Fruit fly (Drosophila melanogaster) whole organism, prepupa: ENCODE measurements around the gene enc.

Experiments
- Blimp-1 ChIP-seq: fragments of 200-800 bp; sonication (Bioruptor generic); optimal IDR thresholded peaks from 3 replicates; lab custom pipeline; 2017; ENCODE audit warnings: missing biosample characterization, missing genetic modification characterization, mild to moderate bottlenecking, moderate library complexity, missing genetic modification reagents
- CG10631 ChIP-seq: fragments of 200-800 bp; sonication (Bioruptor generic); optimal IDR thresholded peaks from 2 replicates; lab custom pipeline; 2016; ENCODE audit warnings: missing biosample characterization, missing genetic modification characterization
- CG11294 ChIP-seq: fragments of 200-800 bp; sonication (Bioruptor generic); IDR thresholded peaks from 2 replicates; pipeline ENCODE4 v1.3.6; 2022; ENCODE audit warnings: missing biosample characterization, missing genetic modification characterization
- CG11762 ChIP-seq: fragments of 200-800 bp; sonication (Bioruptor generic); optimal IDR thresholded peaks from 3 replicates; lab custom pipeline; 2016; ENCODE audit warnings: missing biosample characterization, missing genetic modification characterization; ENCODE audit not compliant: insufficient read depth
- CG11902 ChIP-seq: fragments of 200-800 bp; sonication (Bioruptor generic); optimal IDR thresholded peaks from 3 replicates; lab custom pipeline; 2016; ENCODE audit warnings: missing biosample characterization, missing genetic modification characterization
- CG15336 ChIP-seq: fragments of 200-800 bp; sonication (Bioruptor generic); IDR thresholded peaks from 2 replicates; pipeline ENCODE4 v1.3.6; 2022; ENCODE audit warnings: missing biosample characterization, missing genetic modification characterization
- CG16779 ChIP-seq: fragments of 200-800 bp; sonication (Bioruptor generic); optimal IDR thresholded peaks from 3 replicates; lab custom pipeline; 2017; ENCODE audit warnings: missing biosample characterization, mild to moderate bottlenecking, missing genetic modification characterization
- CG3032 ChIP-seq: fragments of 200-800 bp; optimal IDR thresholded peaks from 2 replicates; lab custom pipeline; 2019; ENCODE audit warnings: missing biosample characterization, mild to moderate bottlenecking, missing genetic modification characterization, moderate library complexity
- CG31627 ChIP-seq: fragments of 200-800 bp; sonication (Bioruptor generic); optimal IDR thresholded peaks from 3 replicates; lab custom pipeline; 2016; ENCODE audit warnings: missing biosample characterization, missing genetic modification characterization
- CG32006 ChIP-seq: fragments of 200-800 bp; sonication (Bioruptor generic); optimal IDR thresholded peaks from 3 replicates; lab custom pipeline; 2017; ENCODE audit warnings: missing biosample characterization, mild to moderate bottlenecking, missing genetic modification characterization
- CG34406 ChIP-seq: fragments of 200-800 bp; sonication (Bioruptor generic); optimal IDR thresholded peaks from 3 replicates; lab custom pipeline; 2016; ENCODE audit warnings: missing biosample characterization, missing genetic modification characterization
- CG3919 ChIP-seq: fragments of 200-800 bp; sonication (Bioruptor generic); optimal IDR thresholded peaks from 3 replicates; lab custom pipeline; 2016; ENCODE audit warnings: missing biosample characterization, missing genetic modification characterization
- CG4318 ChIP-seq: fragments of 200-800 bp; sonication (Bioruptor generic); optimal IDR thresholded peaks from 3 replicates; lab custom pipeline; 2017; ENCODE audit warnings: missing biosample characterization, mild to moderate bottlenecking, missing genetic modification characterization
- CG6163 ChIP-seq: fragments of 200-800 bp; sonication (Bioruptor generic); IDR thresholded peaks from 3 replicates; pipeline ENCODE4 v1.3.6; 2022; ENCODE audit warnings: missing biosample characterization, missing genetic modification characterization
- CG6276 ChIP-seq: fragments of 200-800 bp; sonication (Bioruptor generic); optimal IDR thresholded peaks from 2 replicates; lab custom pipeline; 2017; ENCODE audit warnings: missing biosample characterization, mild to moderate bottlenecking, missing genetic modification characterization
- CG6792 ChIP-seq: fragments of 200-800 bp; sonication (Bioruptor generic); optimal IDR thresholded peaks from 3 replicates; lab custom pipeline; 2016; ENCODE audit warnings: missing biosample characterization, missing genetic modification characterization
- CG6808 ChIP-seq: fragments of 200-800 bp; sonication (Bioruptor generic); optimal IDR thresholded peaks from 3 replicates; lab custom pipeline; 2017; ENCODE audit warnings: missing biosample characterization, missing genetic modification characterization, mild to moderate bottlenecking, moderate library complexity, missing genetic modification reagents
- CG6854 ChIP-seq: fragments of 200-800 bp; sonication (Bioruptor generic); optimal IDR thresholded peaks from 2 replicates; lab custom pipeline; 2017; ENCODE audit warnings: missing biosample characterization, mild to moderate bottlenecking, missing genetic modification characterization
- CG7368 ChIP-seq: fragments of 200-800 bp; sonication (Bioruptor generic); optimal IDR thresholded peaks from 3 replicates; lab custom pipeline; 2016; ENCODE audit warnings: missing biosample characterization, missing genetic modification characterization
- CG8119 ChIP-seq: fragments of 200-800 bp; sonication (Bioruptor generic); IDR thresholded peaks from 3 replicates; pipeline ENCODE4 v1.3.6; 2022; ENCODE audit warnings: missing biosample characterization, missing genetic modification characterization
- CG8319 ChIP-seq: fragments of 200-800 bp; sonication (Bioruptor generic); optimal IDR thresholded peaks from 3 replicates; lab custom pipeline; 2016; ENCODE audit warnings: missing biosample characterization, missing genetic modification characterization
- CG9139 ChIP-seq: fragments of 200-800 bp; sonication (Bioruptor generic); optimal IDR thresholded peaks from 3 replicates; lab custom pipeline; 2017; ENCODE audit warnings: missing biosample characterization, mild to moderate bottlenecking, missing genetic modification characterization
- Eip78C ChIP-seq: fragments of 200-800 bp; sonication (Bioruptor generic); peaks from one replicate; lab custom pipeline; 2016; ENCODE audit warnings: missing biosample characterization, missing genetic modification characterization
- Eip93F ChIP-seq: fragments of 200-800 bp; sonication (Bioruptor generic); optimal IDR thresholded peaks from 2 replicates; lab custom pipeline; 2016; ENCODE audit warnings: missing biosample characterization, mild to moderate bottlenecking, missing genetic modification characterization
- Hr38 ChIP-seq: sonication (Bioruptor generic); optimal IDR thresholded peaks from 2 replicates; lab custom pipeline; 2016; ENCODE audit warnings: missing biosample characterization, missing genetic modification characterization
- Hr4 ChIP-seq: fragments of 200-800 bp; sonication (Bioruptor generic); optimal IDR thresholded peaks from 3 replicates; lab custom pipeline; 2016; ENCODE audit warnings: missing biosample characterization, missing genetic modification characterization
- Lpt ChIP-seq: fragments of 200-800 bp; sonication (Bioruptor generic); optimal IDR thresholded peaks from 3 replicates; lab custom pipeline; 2016; ENCODE audit warnings: missing biosample characterization, missing genetic modification characterization
- Met ChIP-seq: fragments of 200-800 bp; sonication (Bioruptor generic); optimal IDR thresholded peaks from 3 replicates; lab custom pipeline; 2016; ENCODE audit warnings: missing biosample characterization, missing genetic modification characterization
- OdsH ChIP-seq: fragments of 200-800 bp; sonication (Bioruptor generic); optimal IDR thresholded peaks from 3 replicates; lab custom pipeline; 2016; ENCODE audit warnings: missing biosample characterization, missing genetic modification characterization
- Sox102F ChIP-seq: fragments of 200-800 bp; sonication (Bioruptor generic); optimal IDR thresholded peaks from 2 replicates; lab custom pipeline; 2016; ENCODE audit warnings: missing biosample characterization, mild to moderate bottlenecking, missing genetic modification characterization
- Sox14 ChIP-seq: fragments of 200-800 bp; sonication (Bioruptor generic); optimal IDR thresholded peaks from 3 replicates; lab custom pipeline; 2016; ENCODE audit warnings: missing biosample characterization, missing genetic modification characterization
- Sox15 ChIP-seq: fragments of 200-800 bp; sonication (Bioruptor generic); optimal IDR thresholded peaks from 3 replicates; lab custom pipeline; 2016; ENCODE audit warnings: missing biosample characterization, missing genetic modification characterization
- acj6 ChIP-seq: fragments of 200-800 bp; sonication (Bioruptor generic); optimal IDR thresholded peaks from 3 replicates; lab custom pipeline; 2016; ENCODE audit warnings: missing biosample characterization, missing genetic modification characterization
- cyc ChIP-seq: fragments of 200-800 bp; sonication (Bioruptor generic); optimal IDR thresholded peaks from 3 replicates; lab custom pipeline; 2016; ENCODE audit warnings: missing biosample characterization, missing genetic modification characterization
- eg ChIP-seq: fragments of 200-800 bp; sonication (Bioruptor generic); IDR thresholded peaks from 3 replicates; pipeline ENCODE4 v1.3.6; 2022; ENCODE audit warnings: missing biosample characterization, missing genetic modification characterization
- esn ChIP-seq: fragments of 200-800 bp; sonication (Bioruptor generic); optimal IDR thresholded peaks from 2 replicates; lab custom pipeline; 2016; ENCODE audit warnings: missing biosample characterization, mild to moderate bottlenecking, missing genetic modification characterization, moderate library complexity
- fd59A ChIP-seq: fragments of 200-800 bp; sonication (Bioruptor generic); optimal IDR thresholded peaks from 2 replicates; lab custom pipeline; 2017; ENCODE audit warnings: missing biosample characterization, mild to moderate bottlenecking, missing genetic modification characterization, missing genetic modification reagents
- fd85E ChIP-seq: fragments of 200-800 bp; sonication (Bioruptor generic); optimal IDR thresholded peaks from 3 replicates; lab custom pipeline; 2016; ENCODE audit warnings: missing biosample characterization, missing genetic modification characterization
- fkh ChIP-seq: fragments of 200-800 bp; sonication (Bioruptor generic); optimal IDR thresholded peaks from 3 replicates; lab custom pipeline; 2017; ENCODE audit warnings: missing biosample characterization, mild to moderate bottlenecking, missing genetic modification characterization, moderate library complexity
- lz ChIP-seq: fragments of 200-800 bp; sonication (Bioruptor generic); optimal IDR thresholded peaks from 3 replicates; lab custom pipeline; 2016; ENCODE audit warnings: missing biosample characterization, missing genetic modification characterization
- net ChIP-seq: fragments of 200-800 bp; sonication (Bioruptor generic); optimal IDR thresholded peaks from 3 replicates; lab custom pipeline; 2016; ENCODE audit warnings: missing biosample characterization, missing genetic modification characterization
- pdm3 ChIP-seq: fragments of 200-800 bp; sonication (Bioruptor generic); optimal IDR thresholded peaks from 3 replicates; lab custom pipeline; 2016; ENCODE audit warnings: missing biosample characterization, missing genetic modification characterization
- salr ChIP-seq, 2 experiments: fragments of 200-800 bp; sonication (Bioruptor generic); optimal IDR thresholded peaks; 3 replicates each; lab custom pipeline; 2016 to 2018; ENCODE audit warnings: missing biosample characterization in 2 of 2, missing genetic modification characterization in 2 of 2, mild to moderate bottlenecking in 1 of 2
- spab ChIP-seq: fragments of 200-800 bp; sonication (Bioruptor generic); optimal IDR thresholded peaks from 2 replicates; lab custom pipeline; 2017; ENCODE audit warnings: missing biosample characterization, mild to moderate bottlenecking, missing genetic modification characterization, missing genetic modification reagents
- ss ChIP-seq, 2 experiments: fragments of 200-800 bp; sonication (Bioruptor generic); optimal IDR thresholded peaks; 2 replicates in 1 of 2; 3 replicates in 1 of 2; lab custom pipeline; 2017 to 2018; ENCODE audit warnings: mild to moderate bottlenecking in 2 of 2, missing biosample characterization in 2 of 2, missing genetic modification characterization in 2 of 2, moderate library complexity in 1 of 2
- svp ChIP-seq: fragments of 200-800 bp; sonication (Bioruptor generic); peaks from one replicate; lab custom pipeline; 2016; ENCODE audit warnings: missing biosample characterization, missing genetic modification characterization
- topi ChIP-seq: fragments of 200-800 bp; sonication (Bioruptor generic); optimal IDR thresholded peaks from 3 replicates; lab custom pipeline; 2016; ENCODE audit warnings: missing biosample characterization, missing genetic modification characterization

The enc gene

dm6 chr3L:3787595-3788151 lies 30.8 kb upstream of the enc start (continued):
- TF ChIP-seq CG11762 (no peak), CG32006 (peak; percentile 37), CG3032 (tag; lab: Kevin White, UChicago) (peak; percentile 2), eg (GFP tag; lab: Robert Waterston, UW) (peak; percentile 42; the same call in 1 of the 3 replicates), topi (GFP tag; lab: Kevin White, UChicago) (peak; percentile 21), ss (GFP tag; optimal IDR thresholded peaks at IDR 0.05; lab: Kevin White, UChicago) (peak; percentile 52 to 54), fd85E (GFP tag; lab: Kevin White, UChicago) (no peak), fkh (GFP tag; lab: Kevin White, UChicago) (peak; percentile 32), Sox15 (GFP tag; lab: Kevin White, UChicago) (no peak), CG6854 (GFP tag; lab: Kevin White, UChicago) (peak; percentile 72), CG8119 (GFP tag; lab: Robert Waterston, UW) (peak; percentile 34; the same call in 1 of the 3 replicates), acj6 (GFP tag; lab: Kevin White, UChicago) (no peak), pdm3 (GFP tag; lab: Kevin White, UChicago) (peak; percentile 28), Hr38 (no peak), Hr4 (GFP tag; lab: Kevin White, UChicago) (no peak), net (GFP tag; lab: Kevin White, UChicago) (peak; percentile 73), svp (GFP tag; lab: Kevin White, UChicago) (no peak), CG3919 (GFP tag; lab: Kevin White, UChicago) (peak; percentile 52), CG7368 (GFP tag; lab: Kevin White, UChicago) (no peak), CG4318 (no peak), OdsH (no peak), lz (GFP tag; lab: Kevin White, UChicago) (peak; percentile 15)

dm6 chr3L:3788790-3789421 lies 29.6 kb upstream of the enc start:
- TF ChIP-seq CG7368 (GFP tag; lab: Kevin White, UChicago) (no peak), CG10631 (no peak), CG31627 (no peak), Sox102F (GFP tag; lab: Kevin White, UChicago) (no peak), Met (GFP tag; lab: Kevin White, UChicago) (no peak), CG16779 (tag; lab: Kevin White, UChicago) (no peak), fd59A (GFP tag; lab: Kevin White, UChicago) (no peak), salr (GFP tag; optimal IDR thresholded peaks at IDR 0.05; lab: Kevin White, UChicago) (no peak), OdsH (peak; percentile 2), Eip93F (GFP tag; lab: Kevin White, UChicago) (no peak), CG9139 (no peak), CG6792 (GFP tag; lab: Kevin White, UChicago) (no peak), CG34406 (no peak), CG6276 (GFP tag; lab: Kevin White, UChicago) (peak; percentile 8), CG3919 (GFP tag; lab: Kevin White, UChicago) (no peak), Lpt (GFP tag; lab: Kevin White, UChicago) (no peak), eg (GFP tag; lab: Robert Waterston, UW) (peak; percentile 34; the same call in 1 of the 3 replicates), acj6 (GFP tag; lab: Kevin White, UChicago) (no peak), CG6808 (no peak), esn (GFP tag; lab: Kevin White, UChicago) (no peak), CG6163 (GFP tag; lab: Robert Waterston, UW) (no peak), CG6854 (GFP tag; lab: Kevin White, UChicago) (no peak), pdm3 (GFP tag; lab: Kevin White, UChicago) (no peak), topi (GFP tag; lab: Kevin White, UChicago) (no peak), lz (GFP tag; lab: Kevin White, UChicago) (no peak), CG11294 (GFP tag; lab: Robert Waterston, UW) (no peak), CG8119 (GFP tag; lab: Robert Waterston, UW) (no peak), Sox14 (GFP tag; lab: Kevin White, UChicago) (no peak), ss (GFP tag; optimal IDR thresholded peaks at IDR 0.05; lab: Kevin White, UChicago) (no peak), fkh (GFP tag; lab: Kevin White, UChicago) (peak; percentile 36), Blimp-1 (GFP tag; lab: Kevin White, UChicago) (no peak), spab (GFP tag; lab: Kevin White, UChicago) (no peak), CG15336 (no peak), net (GFP tag; lab: Kevin White, UChicago) (no peak), CG8319 (no peak), svp (GFP tag; lab: Kevin White, UChicago) (no peak), Eip78C (GFP tag; lab: Kevin White, UChicago) (peak; percentile 62), CG11902 (no peak), cyc (GFP tag; lab: Kevin White, UChicago) (no peak), fd85E (GFP tag; lab: Kevin White, UChicago) (no peak)
